Worm (Caenorhabditis elegans): ENCODE results near the gene srw-101.

Gene srw-101

DNA sequence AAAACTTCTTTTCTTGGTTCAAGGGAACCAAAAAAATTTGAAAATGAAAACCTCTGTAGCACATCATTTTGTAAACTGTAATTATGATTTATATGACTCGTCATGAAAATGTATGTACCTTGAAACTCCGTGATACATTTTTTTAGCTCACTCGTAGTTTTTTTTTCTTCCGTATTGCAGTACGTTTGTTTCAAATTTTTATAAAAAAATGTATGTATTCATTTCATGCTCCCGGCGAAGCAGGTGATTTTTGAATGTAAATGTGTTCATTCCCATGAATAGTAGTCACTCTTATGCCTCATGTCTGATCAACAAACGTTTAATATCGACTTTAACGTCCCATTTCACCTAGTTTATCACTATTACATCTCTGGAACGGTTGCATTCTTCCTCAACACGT is 3.3 kb downstream of the srw-101 start, which contains the start of gene sri-27:
sri-27 (plus strand) TSS at position 301 of the 400 bp plus-strand sequence.
- no peak for TF ChIP-seq aly-1 (tag; optimal IDR thresholded peaks at IDR 0.05)
- no peak for TF ChIP-seq B0310.2 (tag; optimal IDR thresholded peaks at IDR 0.05)
- no peak for TF ChIP-seq ama-1 (optimal IDR thresholded peaks at IDR 0.05)
- TF ChIP-seq tra-4 (tag; optimal IDR thresholded peaks at IDR 0.05), result no peak
- TF ChIP-seq scrt-1 (GFP tag; IDR thresholded peaks at IDR 0.05), result no peak
- TF ChIP-seq ceh-13 (GFP tag; optimal IDR thresholded peaks at IDR 0.05), result no peak
- TF ChIP-seq tbx-11 (GFP tag; IDR thresholded peaks at IDR 0.05), result no peak
- TF ChIP-seq F13C5.2 (tag; optimal IDR thresholded peaks at IDR 0.05), result no peak
- TF ChIP-seq pes-1 (GFP tag; IDR thresholded peaks at IDR 0.05), result no peak
- no peak for TF ChIP-seq ceh-36 (tag; optimal IDR thresholded peaks at IDR 0.05)
- no peak for TF ChIP-seq hnd-1 (tag; optimal IDR thresholded peaks at IDR 0.05)
- no peak for TF ChIP-seq ets-7 (tag; optimal IDR thresholded peaks at IDR 0.05)
- no peak for TF ChIP-seq hmbx-1 (tag; optimal IDR thresholded peaks at IDR 0.05)
- no peak for TF ChIP-seq sea-1 (GFP tag; conservative IDR thresholded peaks at IDR 0.05)
- TF ChIP-seq hmg-4 (GFP tag; optimal IDR thresholded peaks at IDR 0.05), result no peak
- no peak for TF ChIP-seq flt-1 (GFP tag; IDR thresholded peaks at IDR 0.05)
- TF ChIP-seq tbx-37 (GFP tag; conservative IDR thresholded peaks at IDR 0.05), result no peak

- TF ChIP-seq hnd-1 (tag; optimal IDR thresholded peaks at IDR 0.05), result no peak
- no peak for TF ChIP-seq F13C5.2 (tag; optimal IDR thresholded peaks at IDR 0.05)
- TF ChIP-seq ets-7 (tag; optimal IDR thresholded peaks at IDR 0.05), result no peak
- TF ChIP-seq sea-1 (GFP tag; conservative IDR thresholded peaks at IDR 0.05), result no peak
- TF ChIP-seq ceh-13 (GFP tag; optimal IDR thresholded peaks at IDR 0.05), result no peak
- no peak for TF ChIP-seq hmbx-1 (tag; optimal IDR thresholded peaks at IDR 0.05)
- no peak for TF ChIP-seq flt-1 (GFP tag; IDR thresholded peaks at IDR 0.05)
- TF ChIP-seq tbx-11 (GFP tag; IDR thresholded peaks at IDR 0.05), result no peak
- no peak for TF ChIP-seq hmg-4 (GFP tag; optimal IDR thresholded peaks at IDR 0.05)
- no peak for TF ChIP-seq tra-4 (tag; optimal IDR thresholded peaks at IDR 0.05)
Measured at ce11 chrV:1731918-1732317, 9.9 kb downstream of the srw-101 start, which contains the start of gene gst-21. Gene gst-21 (minus strand): TSS chrV:1732018.

- TF ChIP-seq aly-1 (tag; optimal IDR thresholded peaks at IDR 0.05) (no peak), ama-1 (optimal IDR thresholded peaks at IDR 0.05) (no peak), pes-1 (GFP tag; IDR thresholded peaks at IDR 0.05) (no peak), hmg-4 (GFP tag; optimal IDR thresholded peaks at IDR 0.05) (no peak), scrt-1 (GFP tag; IDR thresholded peaks at IDR 0.05) (no peak), tbx-11 (GFP tag; IDR thresholded peaks at IDR 0.05) (no peak)
Measured at ce11 chrV:1734569-1734968, 12.5 kb downstream of the srw-101 start, which contains the start of gene str-160. Gene str-160 (plus strand): TSS chrV:1734869.

DNA sequence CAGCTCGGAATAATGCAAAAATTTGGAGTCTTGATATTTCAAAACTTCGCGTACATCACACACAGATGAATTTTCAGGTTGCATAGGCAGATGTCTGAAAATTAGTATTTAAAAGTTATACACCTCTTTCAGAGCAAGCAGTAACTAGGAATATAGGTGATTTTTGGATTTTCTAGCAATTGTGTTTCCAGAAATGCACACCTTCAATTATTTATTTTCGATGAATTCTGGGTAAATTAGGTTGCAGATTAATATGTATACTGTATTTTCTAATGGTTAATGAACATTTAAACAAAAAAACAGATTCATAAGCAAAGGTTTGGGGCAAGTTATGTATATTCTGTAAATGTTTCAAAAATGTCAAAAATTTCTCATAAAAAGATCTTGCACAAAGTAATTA is 19.0 kb downstream of the srw-101 start, which contains the start of gene srab-25:
srab-25 (minus strand) TSS at position 101 of the 400 bp plus-strand sequence.
- no peak for TF ChIP-seq hmbx-1 (tag; optimal IDR thresholded peaks at IDR 0.05)
- no peak for TF ChIP-seq tra-4 (tag; optimal IDR thresholded peaks at IDR 0.05)
- TF ChIP-seq F13C5.2 (tag; optimal IDR thresholded peaks at IDR 0.05), result no peak

ce11 chrV:1743205-1743870 is 21.3 kb downstream of the srw-101 start, which contains the start of gene nhr-256:
Gene nhr-256 (plus strand): TSS chrV:1743771.
- TF ChIP-seq ceh-36 (tag; optimal IDR thresholded peaks at IDR 0.05) (peak; percentile 38), ets-7 (tag; optimal IDR thresholded peaks at IDR 0.05) (no peak)

- TF ChIP-seq sea-1 (GFP tag; conservative IDR thresholded peaks at IDR 0.05) (no peak), tbx-37 (GFP tag; conservative IDR thresholded peaks at IDR 0.05) (no peak), aly-1 (tag; optimal IDR thresholded peaks at IDR 0.05) (no peak), ama-1 (optimal IDR thresholded peaks at IDR 0.05) (no peak), hmg-4 (GFP tag; optimal IDR thresholded peaks at IDR 0.05) (no peak), hnd-1 (tag; optimal IDR thresholded peaks at IDR 0.05) (no peak), flt-1 (GFP tag; IDR thresholded peaks at IDR 0.05) (no peak), hmbx-1 (tag; optimal IDR thresholded peaks at IDR 0.05) (no peak), B0310.2 (tag; optimal IDR thresholded peaks at IDR 0.05) (no peak), tra-4 (tag; optimal IDR thresholded peaks at IDR 0.05) (no peak), scrt-1 (GFP tag; IDR thresholded peaks at IDR 0.05) (no peak)
Measured at ce11 chrV:1749053-1749452, 27.0 kb downstream of the srw-101 start, which contains the start of gene ZK697.8. Gene ZK697.8 (minus strand): TSS chrV:1749153.

ce11 chrV:1751449-1751848 is 29.4 kb downstream of the srw-101 start, which contains the start of gene srh-199:
Gene srh-199 (minus strand): TSS chrV:1751549.
- no peak for TF ChIP-seq scrt-1 (GFP tag; IDR thresholded peaks at IDR 0.05)
- TF ChIP-seq tra-4 (tag; optimal IDR thresholded peaks at IDR 0.05), result no peak
- TF ChIP-seq sea-1 (GFP tag; conservative IDR thresholded peaks at IDR 0.05), result no peak
- no peak for TF ChIP-seq pes-1 (GFP tag; IDR thresholded peaks at IDR 0.05)
- no peak for TF ChIP-seq tbx-11 (GFP tag; IDR thresholded peaks at IDR 0.05)
- no peak for TF ChIP-seq hmbx-1 (tag; optimal IDR thresholded peaks at IDR 0.05)
- TF ChIP-seq ceh-36 (tag; optimal IDR thresholded peaks at IDR 0.05), result no peak
- no peak for TF ChIP-seq hnd-1 (tag; optimal IDR thresholded peaks at IDR 0.05)
- TF ChIP-seq hmg-4 (GFP tag; optimal IDR thresholded peaks at IDR 0.05), result no peak
- no peak for TF ChIP-seq F13C5.2 (tag; optimal IDR thresholded peaks at IDR 0.05)
- TF ChIP-seq tbx-37 (GFP tag; conservative IDR thresholded peaks at IDR 0.05), result no peak
- TF ChIP-seq ets-7 (tag; optimal IDR thresholded peaks at IDR 0.05), result no peak
- no peak for TF ChIP-seq ceh-13 (GFP tag; optimal IDR thresholded peaks at IDR 0.05)
- no peak for TF ChIP-seq flt-1 (GFP tag; IDR thresholded peaks at IDR 0.05)

ce11 chrV:1752496-1752895 is 30.4 kb downstream of the srw-101 start, which contains the start of gene ZK697.1:
Gene ZK697.1 (plus strand): TSS chrV:1752796.
- no peak for TF ChIP-seq scrt-1 (GFP tag; IDR thresholded peaks at IDR 0.05)
- no peak for TF ChIP-seq sea-1 (GFP tag; conservative IDR thresholded peaks at IDR 0.05)
- TF ChIP-seq F13C5.2 (tag; optimal IDR thresholded peaks at IDR 0.05), result no peak
- no peak for TF ChIP-seq tbx-11 (GFP tag; IDR thresholded peaks at IDR 0.05)
- TF ChIP-seq ama-1 (optimal IDR thresholded peaks at IDR 0.05), result no peak
- no peak for TF ChIP-seq B0310.2 (tag; optimal IDR thresholded peaks at IDR 0.05)
- no peak for TF ChIP-seq ets-7 (tag; optimal IDR thresholded peaks at IDR 0.05)
- no peak for TF ChIP-seq tra-4 (tag; optimal IDR thresholded peaks at IDR 0.05)
- TF ChIP-seq pes-1 (GFP tag; IDR thresholded peaks at IDR 0.05), result no peak
- no peak for TF ChIP-seq flt-1 (GFP tag; IDR thresholded peaks at IDR 0.05)
- no peak for TF ChIP-seq hmbx-1 (tag; optimal IDR thresholded peaks at IDR 0.05)

All from whole organism, early embryonic.